Worm (Caenorhabditis elegans): ENCODE data around the gene glo-4.

DNA sequence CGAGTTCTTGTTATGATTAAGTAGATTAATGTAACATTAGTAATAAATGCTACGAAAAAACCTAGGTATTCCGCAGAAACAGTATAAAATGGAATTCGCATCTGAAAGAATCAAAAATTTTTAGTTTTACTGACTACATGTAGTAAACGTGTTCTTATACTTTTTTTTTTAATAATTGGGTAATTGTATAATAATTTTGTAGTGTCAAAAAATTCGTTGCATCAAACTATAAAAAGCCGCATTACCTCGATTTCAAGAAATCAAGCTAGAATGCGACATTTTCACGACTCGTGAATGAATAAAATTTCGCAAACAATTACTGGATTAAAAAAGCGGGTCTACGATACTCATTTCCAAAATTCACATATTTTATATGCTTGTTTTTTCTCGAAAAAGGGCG is 6.2 kb upstream of the glo-4 start, which contains the start of gene str-94:
- no peak for TF ChIP-seq him-1 (tag; optimal IDR thresholded peaks at IDR 0.05)
- no peak for TF ChIP-seq dao-5 (tag; optimal IDR thresholded peaks at IDR 0.05)
